Worm (Caenorhabditis elegans) whole organism, late embryonic: ENCODE data around the gene fipr-16.

ENCODE experiments used
- C38D4.7 ChIP-seq: fragments of 200-800 bp; sonication (Bioruptor generic); optimal IDR thresholded peaks from 2 replicates; lab custom pipeline; 2018; ENCODE audit warnings: mild to moderate bottlenecking, missing genetic modification characterization, moderate library complexity, missing compliant biosample characterization
- T23F11.4 ChIP-seq: fragments of 200-800 bp; sonication (Bioruptor generic); optimal IDR thresholded peaks from 2 replicates; lab custom pipeline; 2018; ENCODE audit warnings: mild to moderate bottlenecking, missing genetic modification characterization, missing compliant biosample characterization
- Y22D7AL.16 ChIP-seq: sonication (generic microtip); optimal IDR thresholded peaks from 2 replicates; lab custom pipeline; 2016; ENCODE audit warnings: missing genetic modification characterization, missing compliant biosample characterization
- elt-2 ChIP-seq: sonication (generic microtip); optimal IDR thresholded peaks from 2 replicates; lab custom pipeline; 2016; ENCODE audit warnings: missing genetic modification reagents, missing genetic modification characterization, missing compliant biosample characterization
- ets-4 ChIP-seq: sonication (generic microtip); optimal IDR thresholded peaks from 2 replicates; lab custom pipeline; 2016; ENCODE audit warnings: missing genetic modification characterization, missing compliant biosample characterization
- fkh-10 ChIP-seq: fragments of 150-350 bp; optimal IDR thresholded peaks from 2 replicates; lab custom pipeline; 2014; ENCODE audit warnings: missing biosample characterization, missing genetic modification reagents, missing genetic modification characterization
- nhr-11 ChIP-seq: fragments of 150-350 bp; optimal IDR thresholded peaks from 2 replicates; lab custom pipeline; 2014; ENCODE audit warnings: missing biosample characterization, missing genetic modification characterization
- pag-3 ChIP-seq: sonication (generic microtip); optimal IDR thresholded peaks from 2 replicates; lab custom pipeline; 2016; ENCODE audit warnings: missing compliant biosample characterization, missing genetic modification characterization, borderline replicate concordance
- pqm-1 ChIP-seq: sonication (generic microtip); optimal IDR thresholded peaks from 2 replicates; lab custom pipeline; 2016; ENCODE audit warnings: missing genetic modification characterization, missing compliant biosample characterization
- sox-4 ChIP-seq: sonication (generic microtip); optimal IDR thresholded peaks from 2 replicates; lab custom pipeline; 2017; ENCODE audit warnings: mild to moderate bottlenecking, missing genetic modification characterization, inconsistent platforms, missing compliant biosample characterization
- tbx-7 ChIP-seq: sonication (generic microtip); optimal IDR thresholded peaks from 2 replicates; lab custom pipeline; 2016; ENCODE audit warnings: missing genotype, missing genetic modification characterization, missing compliant biosample characterization

ce11 chrIII:8597770-8598169 lies 7.0 kb upstream of the fipr-16 start, which contains the start of gene ztf-30:
- no peak for TF ChIP-seq sox-4
- no peak for TF ChIP-seq pag-3 (tag; lab: Kevin White, UChicago)
- no peak for TF ChIP-seq T23F11.4 (GFP tag; lab: Kevin White, UChicago)
- TF ChIP-seq ets-4 (tag; lab: Kevin White, UChicago) = no peak
- no peak for TF ChIP-seq elt-2 (tag; lab: Kevin White, UChicago)
- no peak for TF ChIP-seq fkh-10 (GFP tag; lab: Kevin White, UChicago)
- TF ChIP-seq C38D4.7 = no peak
- TF ChIP-seq nhr-11 (tag; lab: Kevin White, UChicago) = no peak
- no peak for TF ChIP-seq Y22D7AL.16 (tag; lab: Kevin White, UChicago)
- TF ChIP-seq tbx-7 = no peak
- TF ChIP-seq pqm-1 (tag; lab: Kevin White, UChicago) = no peak
